Fruit fly (Drosophila melanogaster) whole organism, embryonic: ENCODE results near the gene galla-2.

ENCODE experiments used
- ATbp ChIP-seq: fragments of 200-800 bp; sonication (Bioruptor generic); optimal IDR thresholded peaks from 2 replicates; lab custom pipeline; 2017; ENCODE audit warnings: missing biosample characterization, mild to moderate bottlenecking, missing genetic modification characterization, missing genetic modification reagents
- Aef1 ChIP-seq: fragments of 200-800 bp; sonication (Bioruptor generic); IDR thresholded peaks from 3 replicates; pipeline ENCODE4 v1.3.6; 2022; ENCODE audit warnings: missing biosample characterization, missing genetic modification characterization
- Asciz ChIP-seq: fragments of 200-800 bp; sonication (Bioruptor generic); optimal IDR thresholded peaks from 2 replicates; lab custom pipeline; 2017; ENCODE audit warnings: missing biosample characterization, mild to moderate bottlenecking, missing genetic modification characterization, missing genetic modification reagents
- Blimp-1 ChIP-seq: fragments of 200-800 bp; sonication (Bioruptor generic); optimal IDR thresholded peaks from 3 replicates; lab custom pipeline; 2018; ENCODE audit warnings: missing biosample characterization, missing genetic modification characterization, mild to moderate bottlenecking, moderate library complexity, missing genetic modification reagents
- CG10565 ChIP-seq: fragments of 200-800 bp; sonication (Bioruptor generic); optimal IDR thresholded peaks from 3 replicates; lab custom pipeline; 2016; ENCODE audit warnings: missing biosample characterization, mild to moderate bottlenecking, missing genetic modification characterization
- CG10654 ChIP-seq: fragments of 200-800 bp; sonication (Bioruptor generic); optimal IDR thresholded peaks from 2 replicates; lab custom pipeline; 2016; ENCODE audit warnings: missing biosample characterization, missing genetic modification characterization
- CG11504 ChIP-seq: fragments of 200-800 bp; sonication (Bioruptor generic); optimal IDR thresholded peaks from 3 replicates; lab custom pipeline; 2019; ENCODE audit warnings: missing biosample characterization, mild to moderate bottlenecking, missing genetic modification characterization, moderate library complexity
- CG14014 ChIP-seq: fragments of 200-800 bp; sonication (Bioruptor generic); IDR thresholded peaks from 2 replicates; pipeline ENCODE4 v1.3.6; 2022; ENCODE audit warnings: missing biosample characterization, missing genetic modification characterization
- CG14965 ChIP-seq: fragments of 200-800 bp; sonication (Bioruptor generic); optimal IDR thresholded peaks from 2 replicates; lab custom pipeline; 2016; ENCODE audit warnings: missing biosample characterization, missing genetic modification characterization, borderline replicate concordance
- CG15073 ChIP-seq: fragments of 200-800 bp; sonication (Bioruptor generic); optimal IDR thresholded peaks from 2 replicates; lab custom pipeline; 2016; ENCODE audit warnings: missing biosample characterization, missing genetic modification characterization
- CG15514 ChIP-seq: fragments of 200-800 bp; sonication (Bioruptor generic); optimal IDR thresholded peaks from 3 replicates; lab custom pipeline; 2017; ENCODE audit warnings: missing biosample characterization, missing genetic modification characterization, mild to moderate bottlenecking, moderate library complexity, missing genetic modification reagents
- CG15601 ChIP-seq: fragments of 200-800 bp; sonication (Bioruptor generic); optimal IDR thresholded peaks from 3 replicates; lab custom pipeline; 2019; ENCODE audit warnings: missing biosample characterization, mild to moderate bottlenecking, missing genetic modification characterization, moderate library complexity
- CG1647 ChIP-seq: fragments of 200-800 bp; sonication (Bioruptor generic); optimal IDR thresholded peaks from 3 replicates; lab custom pipeline; 2016; ENCODE audit warnings: missing biosample characterization, missing genetic modification characterization
- CG17829 ChIP-seq: fragments of 200-800 bp; optimal IDR thresholded peaks from 2 replicates; lab custom pipeline; 2019; ENCODE audit warnings: missing biosample characterization, mild to moderate bottlenecking, missing genetic modification characterization, moderate library complexity
- CG2199 ChIP-seq: fragments of 200-800 bp; sonication (Bioruptor generic); IDR thresholded peaks from 3 replicates; pipeline ENCODE4 v1.3.6; 2022; ENCODE audit warnings: missing biosample characterization, missing genetic modification characterization
- CG3065 ChIP-seq: fragments of 200-800 bp; sonication (Bioruptor generic); optimal IDR thresholded peaks from 2 replicates; lab custom pipeline; 2016; ENCODE audit warnings: missing biosample characterization, missing genetic modification characterization
- CG4730 ChIP-seq: fragments of 200-800 bp; sonication (Bioruptor generic); IDR thresholded peaks from 2 replicates; pipeline ENCODE4 v1.3.6; 2022; ENCODE audit warnings: missing biosample characterization, missing genetic modification characterization
- CG5180 ChIP-seq: fragments of 200-800 bp; sonication (Bioruptor generic); optimal IDR thresholded peaks from 3 replicates; lab custom pipeline; 2017; ENCODE audit warnings: missing biosample characterization, missing genetic modification characterization, mild to moderate bottlenecking, moderate library complexity, missing genetic modification reagents
- CG6654 ChIP-seq: fragments of 200-800 bp; sonication (Bioruptor generic); optimal IDR thresholded peaks from 2 replicates; lab custom pipeline; 2017; ENCODE audit warnings: missing biosample characterization, mild to moderate bottlenecking, missing genetic modification characterization
- CG7928 ChIP-seq: fragments of 200-800 bp; sonication (Bioruptor generic); optimal IDR thresholded peaks from 2 replicates; lab custom pipeline; 2017; ENCODE audit warnings: missing biosample characterization, mild to moderate bottlenecking, missing genetic modification characterization
- CG9932 ChIP-seq: fragments of 200-800 bp; sonication (Bioruptor generic); IDR thresholded peaks from 2 replicates; pipeline ENCODE4 v1.3.6; 2022; ENCODE audit warnings: missing biosample characterization, missing genetic modification characterization
- Ets65A ChIP-seq: fragments of 200-800 bp; sonication (Bioruptor generic); peaks from one replicate; lab custom pipeline; 2016; ENCODE audit warnings: missing biosample characterization, missing genetic modification characterization
- Fer3 ChIP-seq: fragments of 200-800 bp; sonication (Bioruptor generic); optimal IDR thresholded peaks from 2 replicates; lab custom pipeline; 2018; ENCODE audit warnings: missing biosample characterization, mild to moderate bottlenecking, missing genetic modification characterization, moderate library complexity
- Meics ChIP-seq: fragments of 200-800 bp; sonication (Bioruptor generic); optimal IDR thresholded peaks from 2 replicates; lab custom pipeline; 2017; ENCODE audit warnings: missing biosample characterization, mild to moderate bottlenecking, missing genetic modification characterization
- Myb ChIP-seq: fragments of 200-800 bp; sonication (Bioruptor generic); optimal IDR thresholded peaks from 2 replicates; lab custom pipeline; 2016; ENCODE audit warnings: missing biosample characterization, missing genetic modification characterization
- Nf-YA ChIP-seq: fragments of 200-800 bp; sonication (Bioruptor generic); IDR thresholded peaks from 2 replicates; pipeline ENCODE4 v1.3.6; 2022; ENCODE audit warnings: missing biosample characterization, missing genetic modification characterization
- Oli ChIP-seq: fragments of 200-800 bp; sonication (Bioruptor generic); optimal IDR thresholded peaks from 2 replicates; lab custom pipeline; 2018; ENCODE audit warnings: missing biosample characterization, mild to moderate bottlenecking, missing genetic modification characterization, moderate library complexity
- Sry-β ChIP-seq: fragments of 200-800 bp; sonication (Bioruptor generic); optimal IDR thresholded peaks from 2 replicates; lab custom pipeline; 2018; ENCODE audit warnings: missing biosample characterization, mild to moderate bottlenecking, missing genetic modification characterization, moderate library complexity
- Ssrp ChIP-seq: fragments of 200-800 bp; sonication (Bioruptor generic); optimal IDR thresholded peaks from 2 replicates; lab custom pipeline; 2018; ENCODE audit warnings: missing biosample characterization, mild to moderate bottlenecking, missing genetic modification characterization, moderate library complexity
- Stat92E ChIP-seq, 3 experiments: fragments of >200 bp in 2 of 3; fragments of 200-800 bp in 1 of 3; sonication (Bioruptor generic) in 1 of 3; optimal IDR thresholded peaks; 2 replicates each; lab custom pipeline; 2017 to 2019; ENCODE audit warnings: missing biosample characterization in 3 of 3, missing genetic modification characterization in 3 of 3, mild to moderate bottlenecking in 1 of 3, moderate library complexity in 1 of 3
- YL-1 ChIP-seq: fragments of 200-800 bp; sonication (Bioruptor generic); optimal IDR thresholded peaks from 3 replicates; lab custom pipeline; 2017; ENCODE audit warnings: missing biosample characterization, mild to moderate bottlenecking, missing genetic modification characterization
- ac ChIP-seq: fragments of 200-800 bp; sonication (Bioruptor generic); optimal IDR thresholded peaks from 3 replicates; lab custom pipeline; 2017; ENCODE audit warnings: missing biosample characterization, mild to moderate bottlenecking, missing genetic modification characterization
- ap ChIP-seq: fragments of 200-800 bp; sonication (Bioruptor generic); IDR thresholded peaks from 2 replicates; pipeline ENCODE4 v1.3.6; 2022; ENCODE audit warnings: missing biosample characterization, missing genetic modification characterization
- ara ChIP-seq: fragments of 200-800 bp; sonication (Bioruptor generic); IDR thresholded peaks from 2 replicates; pipeline ENCODE4 v1.3.6; 2022; ENCODE audit warnings: missing biosample characterization, missing genetic modification characterization
- chn ChIP-seq: fragments of 200-800 bp; sonication (Bioruptor generic); optimal IDR thresholded peaks from 2 replicates; lab custom pipeline; 2016; ENCODE audit warnings: missing biosample characterization, missing genetic modification characterization
- esg ChIP-seq: fragments of 200-800 bp; sonication (Bioruptor generic); conservative IDR thresholded peaks from 2 replicates; pipeline ENCODE4 v1.3.6; 2022; ENCODE audit warnings: missing biosample characterization, missing genetic modification characterization
- fu2 ChIP-seq: fragments of 200-800 bp; sonication (Bioruptor generic); optimal IDR thresholded peaks from 2 replicates; lab custom pipeline; 2016; ENCODE audit warnings: missing biosample characterization, missing genetic modification characterization
- lmd ChIP-seq: fragments of 200-800 bp; sonication (Bioruptor generic); IDR thresholded peaks from 2 replicates; pipeline ENCODE4 v1.3.6; 2022; ENCODE audit warnings: missing biosample characterization, missing genetic modification characterization
- pb ChIP-seq: fragments of 200-800 bp; sonication (Bioruptor generic); optimal IDR thresholded peaks from 3 replicates; lab custom pipeline; 2016; ENCODE audit warnings: missing biosample characterization, missing genetic modification characterization
- peb ChIP-seq: fragments of 200-800 bp; sonication (Bioruptor generic); IDR thresholded peaks from 2 replicates; pipeline ENCODE4 v1.3.6; 2022; ENCODE audit warnings: missing biosample characterization, missing genetic modification characterization
- pita ChIP-seq: fragments of 200-800 bp; sonication (Bioruptor generic); optimal IDR thresholded peaks from 2 replicates; lab custom pipeline; 2017; ENCODE audit warnings: missing biosample characterization, mild to moderate bottlenecking, missing genetic modification characterization
- pnt ChIP-seq: fragments of 200-800 bp; sonication (Bioruptor generic); optimal IDR thresholded peaks from 3 replicates; lab custom pipeline; 2016; ENCODE audit warnings: missing biosample characterization, missing genetic modification characterization
- repo ChIP-seq: fragments of 200-800 bp; sonication (Bioruptor generic); optimal IDR thresholded peaks from 2 replicates; lab custom pipeline; 2016; ENCODE audit warnings: missing biosample characterization, missing genetic modification characterization
- scrt ChIP-seq: fragments of 200-800 bp; sonication (Bioruptor generic); optimal IDR thresholded peaks from 2 replicates; lab custom pipeline; 2018; ENCODE audit warnings: missing biosample characterization, mild to moderate bottlenecking, missing genetic modification characterization, moderate library complexity
- sens-2 ChIP-seq: fragments of 200-800 bp; sonication (Bioruptor generic); IDR thresholded peaks from 2 replicates; pipeline ENCODE4 v1.3.6; 2022; ENCODE audit warnings: missing biosample characterization, missing genetic modification characterization
- so ChIP-seq: fragments of 200-800 bp; sonication (Bioruptor generic); IDR thresholded peaks from 3 replicates; pipeline ENCODE4 v1.3.6; 2022; ENCODE audit warnings: missing biosample characterization, missing genetic modification characterization
- trem ChIP-seq: fragments of 200-800 bp; optimal IDR thresholded peaks from 3 replicates; lab custom pipeline; 2019; ENCODE audit warnings: missing biosample characterization, mild to moderate bottlenecking, missing genetic modification characterization, moderate library complexity
- vvl ChIP-seq: fragments of 200-800 bp; sonication (Bioruptor generic); IDR thresholded peaks from 2 replicates; pipeline ENCODE4 v1.3.6; 2022; ENCODE audit warnings: missing biosample characterization, missing genetic modification characterization

The galla-2 gene

dm6 chr3L:10837869-10838783 lies 44.6 kb upstream of the galla-2 start (continued):
- TF ChIP-seq lmd (GFP tag; lab: Robert Waterston, UW) (peak; percentile 55), fu2 (GFP tag; lab: Kevin White, UChicago) (peak; percentile 30), repo (GFP tag; lab: Kevin White, UChicago) (peak; percentile 37), CG17829 (tag; lab: Kevin White, UChicago) (peak; percentile 26), CG15073 (GFP tag; lab: Kevin White, UChicago) (no peak), CG1647 (GFP tag; lab: Kevin White, UChicago) (peak; percentile 60), Stat92E (GFP tag; optimal IDR thresholded peaks at IDR 0.05; lab: Kevin White, UChicago) (no peak), CG15514 (GFP tag; lab: Kevin White, UChicago) (peak; percentile 33), ATbp (GFP tag; lab: Kevin White, UChicago) (peak; percentile 22), Meics (GFP tag; lab: Kevin White, UChicago) (peak; percentile 65), Nf-YA (GFP tag; lab: Robert Waterston, UW) (0 out of 2 replicates have a peak, but pooled peaks have one; percentile 37), trem (tag; lab: Kevin White, UChicago) (peak; percentile 3), Myb (GFP tag; lab: Kevin White, UChicago) (peak; percentile 22), CG14014 (GFP tag; lab: Robert Waterston, UW) (peak; percentile 67; the same call in 1 of the 2 replicates), CG9932 (GFP tag; lab: Robert Waterston, UW) (peak; percentile 55), sens-2 (peak; percentile 37), Ssrp (tag; lab: Kevin White, UChicago) (peak; percentile 38), pnt (GFP tag; lab: Kevin White, UChicago) (peak; percentile 37), vvl (GFP tag; lab: Robert Waterston, UW) (peak; percentile 83), Oli (tag; lab: Kevin White, UChicago) (peak; percentile 67), CG6654 (GFP tag; lab: Kevin White, UChicago) (peak; percentile 2), chn (peak; percentile 60), Sry-β (GFP tag; lab: Kevin White, UChicago) (no peak), CG5180 (peak; percentile 40), CG3065 (GFP tag; lab: Kevin White, UChicago) (no peak), CG10654 (peak; percentile 51), CG14965 (no peak), ara (peak; percentile 60), pita (GFP tag; lab: Kevin White, UChicago) (no peak), CG7928 (GFP tag; lab: Kevin White, UChicago) (peak; percentile 11), peb (GFP tag; lab: Robert Waterston, UW) (0 out of 2 replicates have a peak, but pooled peaks have one; percentile 36), Aef1 (peak; percentile 74), CG2199 (0 out of 3 replicates have a peak, but pooled peaks have one; percentile 53), CG11504 (tag; lab: Kevin White, UChicago) (peak; percentile 77), CG10565 (GFP tag; lab: Kevin White, UChicago) (peak; percentile 8), Asciz (peak; percentile 49), Ets65A (peak; percentile 64), CG4730 (GFP tag; lab: Robert Waterston, UW) (peak; percentile 68), scrt (GFP tag; lab: Kevin White, UChicago) (peak; percentile 33), ac (GFP tag; lab: Kevin White, UChicago) (no peak), ap (GFP tag; lab: Robert Waterston, UW) (peak; percentile 40; the same call in 1 of the 2 replicates), esg (GFP tag; lab: Robert Waterston, UW) (peak; percentile 79), so (GFP tag; lab: Robert Waterston, UW) (peak; percentile 69; the same call in 2 of the 3 replicates), CG15601 (tag; lab: Kevin White, UChicago) (peak; percentile 1), pb (peak; percentile 34), YL-1 (no peak), Blimp-1 (GFP tag; lab: Kevin White, UChicago) (peak; percentile 68), Fer3 (tag; lab: Kevin White, UChicago) (peak; percentile 47)
